Worm (Caenorhabditis elegans) whole organism, mixed stage, embryonic: ENCODE measurements around the gene C03F11.4.

Experiments used
- M03D4.4 ChIP-seq: sonication (generic microtip); optimal IDR thresholded peaks from 2 replicates; lab custom pipeline; 2017; ENCODE audit warnings: mild to moderate bottlenecking, missing genetic modification characterization, missing compliant biosample characterization
- bed-3 ChIP-seq: fragments of 200-800 bp; sonication (Bioruptor generic); optimal IDR thresholded peaks from 3 replicates; lab custom pipeline; 2018; ENCODE audit warnings: mild to moderate bottlenecking, missing genetic modification characterization, moderate library complexity, missing compliant biosample characterization
- blmp-1 ChIP-seq: fragments of 150-350 bp; optimal IDR thresholded peaks from 2 replicates; lab custom pipeline; 2014; ENCODE audit warnings: missing biosample characterization, missing genetic modification characterization
- ceh-39 ChIP-seq: fragments of 150-350 bp; optimal IDR thresholded peaks from 2 replicates; lab custom pipeline; 2014; ENCODE audit warnings: missing biosample characterization, missing genetic modification characterization
- ceh-43 ChIP-seq: fragments of 200-800 bp; sonication (Bioruptor generic); optimal IDR thresholded peaks from 2 replicates; lab custom pipeline; 2018; ENCODE audit warnings: mild to moderate bottlenecking, missing genetic modification characterization, moderate library complexity, missing compliant biosample characterization
- ceh-83 ChIP-seq: fragments of 200-800 bp; sonication (Bioruptor generic); optimal IDR thresholded peaks from 2 replicates; lab custom pipeline; 2018; ENCODE audit warnings: mild to moderate bottlenecking, missing genetic modification characterization, missing compliant biosample characterization
- ces-1 ChIP-seq: fragments of 150-350 bp; optimal IDR thresholded peaks from 2 replicates; lab custom pipeline; 2014; ENCODE audit warnings: missing biosample characterization, missing genetic modification reagents, missing genetic modification characterization
- cnd-1 ChIP-seq: fragments of 200-800 bp; sonication (Bioruptor generic); optimal IDR thresholded peaks from 2 replicates; lab custom pipeline; 2018; ENCODE audit warnings: mild to moderate bottlenecking, missing genetic modification characterization, missing compliant biosample characterization
- drap-1 ChIP-seq: fragments of 200-800 bp; sonication (Bioruptor generic); optimal IDR thresholded peaks from 3 replicates; lab custom pipeline; 2018; ENCODE audit warnings: mild to moderate bottlenecking, missing genetic modification characterization, missing compliant biosample characterization
- elt-1 ChIP-seq: sonication (generic microtip); optimal IDR thresholded peaks from 2 replicates; lab custom pipeline; 2017; ENCODE audit warnings: missing genetic modification characterization, mild to moderate bottlenecking, missing compliant biosample characterization, antibody characterized with exemption, moderate library complexity, borderline replicate concordance; ENCODE audit not compliant: insufficient read depth
- elt-3 ChIP-seq: fragments of 150-350 bp; optimal IDR thresholded peaks from 2 replicates; lab custom pipeline; 2014; ENCODE audit warnings: missing biosample characterization, missing genetic modification characterization
- flh-1 ChIP-seq: fragments of 200-800 bp; sonication (Bioruptor generic); optimal IDR thresholded peaks from 2 replicates; lab custom pipeline; 2018; ENCODE audit warnings: mild to moderate bottlenecking, missing genetic modification characterization, moderate library complexity, missing compliant biosample characterization
- ham-2 ChIP-seq: fragments of 200-800 bp; sonication (Bioruptor generic); optimal IDR thresholded peaks from 2 replicates; lab custom pipeline; 2018; ENCODE audit warnings: mild to moderate bottlenecking, missing genetic modification characterization, missing compliant biosample characterization
- hlh-1 ChIP-seq: fragments of 150-350 bp; optimal IDR thresholded peaks from 2 replicates; lab custom pipeline; 2014; ENCODE audit warnings: missing biosample characterization, missing genetic modification reagents, missing genetic modification characterization
- lin-13 ChIP-seq: fragments of 150-350 bp; optimal IDR thresholded peaks from 2 replicates; lab custom pipeline; 2014; ENCODE audit warnings: missing biosample characterization, missing genetic modification characterization
- lin-32 ChIP-seq: fragments of 200-800 bp; sonication (Bioruptor generic); optimal IDR thresholded peaks from 2 replicates; lab custom pipeline; 2018; ENCODE audit warnings: mild to moderate bottlenecking, missing genetic modification characterization, missing compliant biosample characterization
- lsy-2 ChIP-seq: fragments of 150-350 bp; optimal IDR thresholded peaks from 2 replicates; lab custom pipeline; 2014; ENCODE audit warnings: missing biosample characterization, missing genetic modification characterization
- mab-5 ChIP-seq: fragments of 150-350 bp; optimal IDR thresholded peaks from 2 replicates; lab custom pipeline; 2014; ENCODE audit warnings: missing biosample characterization, missing genetic modification characterization
- mep-1 ChIP-seq: fragments of 150-350 bp; optimal IDR thresholded peaks from 2 replicates; lab custom pipeline; 2017; ENCODE audit warnings: missing biosample characterization, missing genetic modification reagents, missing genetic modification characterization, inconsistent platforms
- mls-2 ChIP-seq: sonication (generic microtip); optimal IDR thresholded peaks from 2 replicates; lab custom pipeline; 2016; ENCODE audit warnings: mild to moderate bottlenecking, missing genetic modification characterization, moderate library complexity, missing compliant biosample characterization
- nhr-12 ChIP-seq: fragments of 150-350 bp; optimal IDR thresholded peaks from 2 replicates; lab custom pipeline; 2014; ENCODE audit warnings: missing biosample characterization, missing genetic modification characterization
- nhr-2 ChIP-seq: fragments of 150-350 bp; optimal IDR thresholded peaks from 2 replicates; lab custom pipeline; 2014; ENCODE audit warnings: missing biosample characterization, missing genetic modification characterization
- nhr-237 ChIP-seq: fragments of 150-350 bp; optimal IDR thresholded peaks from 2 replicates; lab custom pipeline; 2014; ENCODE audit warnings: missing biosample characterization, missing genetic modification characterization
- nhr-28 ChIP-seq: fragments of 150-350 bp; optimal IDR thresholded peaks from 2 replicates; lab custom pipeline; 2014; ENCODE audit warnings: missing biosample characterization, missing genetic modification characterization
- nhr-76 ChIP-seq: sonication (generic microtip); optimal IDR thresholded peaks from 2 replicates; lab custom pipeline; 2017; ENCODE audit warnings: missing biosample characterization, missing genetic modification characterization
- pha-4 ChIP-seq: fragments of 150-350 bp; optimal IDR thresholded peaks from 2 replicates; lab custom pipeline; 2018; ENCODE audit warnings: missing biosample characterization, missing genetic modification reagents, missing genetic modification characterization
- sem-2 ChIP-seq: fragments of 200-800 bp; sonication (Bioruptor generic); optimal IDR thresholded peaks from 2 replicates; lab custom pipeline; 2018; ENCODE audit warnings: mild to moderate bottlenecking, missing genetic modification characterization, missing compliant biosample characterization
- snpc-4 ChIP-seq: fragments of 150-350 bp; optimal IDR thresholded peaks from 2 replicates; lab custom pipeline; 2014; ENCODE audit warnings: missing biosample characterization, missing genetic modification characterization
- sptf-1 ChIP-seq: sonication (generic microtip); optimal IDR thresholded peaks from 2 replicates; lab custom pipeline; 2017; ENCODE audit warnings: mild to moderate bottlenecking, missing genetic modification characterization, moderate library complexity, missing compliant biosample characterization
- tbx-8 ChIP-seq: fragments of 200-800 bp; sonication (Bioruptor generic); optimal IDR thresholded peaks from 2 replicates; lab custom pipeline; 2018; ENCODE audit warnings: mild to moderate bottlenecking, missing genetic modification characterization, moderate library complexity, missing compliant biosample characterization
- unc-120 ChIP-seq: sonication (generic microtip); optimal IDR thresholded peaks from 2 replicates; lab custom pipeline; 2017; ENCODE audit warnings: missing genetic modification characterization, missing compliant biosample characterization; ENCODE audit not compliant: poor library complexity, severe bottlenecking
- unc-39 ChIP-seq: fragments of 150-350 bp; optimal IDR thresholded peaks from 2 replicates; lab custom pipeline; 2014; ENCODE audit warnings: missing biosample characterization, missing genetic modification characterization
- unc-62 ChIP-seq: fragments of 150-350 bp; optimal IDR thresholded peaks from 2 replicates; lab custom pipeline; 2014; ENCODE audit warnings: missing biosample characterization, missing genetic modification reagents, missing genetic modification characterization
- zip-8 ChIP-seq: fragments of 150-350 bp; optimal IDR thresholded peaks from 2 replicates; lab custom pipeline; 2014; ENCODE audit warnings: missing biosample characterization, missing genetic modification characterization
- ztf-11 ChIP-seq: fragments of 150-350 bp; optimal IDR thresholded peaks from 2 replicates; lab custom pipeline; 2014; ENCODE audit warnings: missing biosample characterization, missing genetic modification characterization

C03F11.4 gene

ce11 chrX:5413510-5413909, 7.3 kb upstream of the C03F11.4 start, which contains the start of gene pks-1:
Gene pks-1, plus strand, starts transcription at chrX:5413810.
- TF ChIP-seq hlh-1 = no peak
- no peak for TF ChIP-seq ceh-83 (GFP tag; lab: Kevin White, UChicago)
- TF ChIP-seq unc-39 (tag; lab: Kevin White, UChicago) = no peak
- TF ChIP-seq nhr-237 (tag; lab: Kevin White, UChicago) = no peak
- TF ChIP-seq unc-62 = no peak
- no peak for TF ChIP-seq elt-1 (tag; lab: Kevin White, UChicago)
- TF ChIP-seq drap-1 = no peak
- no peak for TF ChIP-seq nhr-12
- no peak for TF ChIP-seq bed-3 (GFP tag; lab: Kevin White, UChicago)
- TF ChIP-seq sem-2 (GFP tag; lab: Kevin White, UChicago) = no peak
- TF ChIP-seq elt-3 (tag; lab: Kevin White, UChicago) = no peak
- no peak for TF ChIP-seq ham-2 (GFP tag; lab: Kevin White, UChicago)
- TF ChIP-seq, all 35 proteins: peak for 0

- TF ChIP-seq ceh-83 (GFP tag; lab: Kevin White, UChicago) = peak; percentile 82
- no peak for TF ChIP-seq mab-5 (tag; lab: Kevin White, UChicago)
- no peak for TF ChIP-seq flh-1 (GFP tag; lab: Kevin White, UChicago)
- no peak for TF ChIP-seq elt-3 (tag; lab: Kevin White, UChicago)
- no peak for TF ChIP-seq tbx-8 (GFP tag; lab: Kevin White, UChicago)
- TF ChIP-seq lin-32 (GFP tag; lab: Kevin White, UChicago) = no peak
- no peak for TF ChIP-seq lin-13 (tag; lab: Kevin White, UChicago)
- TF ChIP-seq ces-1 = no peak
- TF ChIP-seq ztf-11 = no peak
- no peak for TF ChIP-seq unc-120 (tag; lab: Kevin White, UChicago)
- no peak for TF ChIP-seq nhr-76 (tag; lab: Kevin White, UChicago)
- TF ChIP-seq unc-62 = no peak
- TF ChIP-seq ceh-39 (tag; lab: Kevin White, UChicago) = no peak
- TF ChIP-seq unc-39 (tag; lab: Kevin White, UChicago) = no peak
- TF ChIP-seq sem-2 (GFP tag; lab: Kevin White, UChicago) = peak; percentile 27
- TF ChIP-seq sptf-1 (tag; lab: Kevin White, UChicago) = peak; percentile 72
- no peak for TF ChIP-seq nhr-12
- peak; percentile 53 for TF ChIP-seq cnd-1 (tag; lab: Kevin White, UChicago)
- no peak for TF ChIP-seq zip-8 (tag; lab: Kevin White, UChicago)
- TF ChIP-seq hlh-1 = no peak
- TF ChIP-seq M03D4.4 (tag; lab: Kevin White, UChicago) = peak; percentile 53
- peak; percentile 60 for TF ChIP-seq drap-1
- TF ChIP-seq nhr-28 (tag; lab: Kevin White, UChicago) = no peak
- TF ChIP-seq bed-3 (GFP tag; lab: Kevin White, UChicago) = peak; percentile 17
- TF ChIP-seq pha-4 (tag; lab: Kevin White, UChicago) = no peak
- TF ChIP-seq snpc-4 (tag; lab: Kevin White, UChicago) = no peak
- peak; percentile 5 for TF ChIP-seq mep-1 (tag; lab: Kevin White, UChicago)
- TF ChIP-seq ceh-43 (GFP tag; lab: Kevin White, UChicago) = peak; percentile 50
- TF ChIP-seq mls-2 (tag; lab: Kevin White, UChicago) = peak; percentile 70
- no peak for TF ChIP-seq blmp-1 (tag; lab: Kevin White, UChicago)
- TF ChIP-seq ham-2 (GFP tag; lab: Kevin White, UChicago) = peak; percentile 2
- no peak for TF ChIP-seq lsy-2
- TF ChIP-seq nhr-2 (tag; lab: Kevin White, UChicago) = no peak
- no peak for TF ChIP-seq elt-1 (tag; lab: Kevin White, UChicago)
- TF ChIP-seq nhr-237 (tag; lab: Kevin White, UChicago) = no peak
These were observed 1.0 kb upstream of the C03F11.4 start for ce11 chrX:5407271-5407670.

- TF ChIP-seq unc-39 (tag; lab: Kevin White, UChicago) = no peak
- TF ChIP-seq nhr-2 (tag; lab: Kevin White, UChicago) = no peak
- no peak for TF ChIP-seq unc-62
- TF ChIP-seq nhr-76 (tag; lab: Kevin White, UChicago) = no peak
- no peak for TF ChIP-seq lin-13 (tag; lab: Kevin White, UChicago)
- TF ChIP-seq tbx-8 (GFP tag; lab: Kevin White, UChicago) = no peak
- TF ChIP-seq bed-3 (GFP tag; lab: Kevin White, UChicago) = no peak
- TF ChIP-seq ceh-39 (tag; lab: Kevin White, UChicago) = no peak
- TF ChIP-seq mab-5 (tag; lab: Kevin White, UChicago) = no peak
- TF ChIP-seq ces-1 = no peak
- no peak for TF ChIP-seq pha-4 (tag; lab: Kevin White, UChicago)
- no peak for TF ChIP-seq ham-2 (GFP tag; lab: Kevin White, UChicago)
- TF ChIP-seq elt-3 (tag; lab: Kevin White, UChicago) = no peak
- no peak for TF ChIP-seq unc-120 (tag; lab: Kevin White, UChicago)
- TF ChIP-seq nhr-237 (tag; lab: Kevin White, UChicago) = no peak
- TF ChIP-seq ztf-11 = no peak
- TF ChIP-seq snpc-4 (tag; lab: Kevin White, UChicago) = no peak
These were observed 5.7 kb downstream of the C03F11.4 start, which contains the start of gene scav-1 for ce11 chrX:5400524-5400923. Gene scav-1, minus strand, starts transcription at chrX:5400584.
